Worm (Caenorhabditis elegans) whole organism, L2 larva: ENCODE measurements around the gene sel-11.

Experiments used
- R02D3.7 ChIP-seq: fragments of 150-350 bp; optimal IDR thresholded peaks from 2 replicates; lab custom pipeline; 2014; ENCODE audit warnings: missing biosample characterization, missing genetic modification characterization
- egl-27 ChIP-seq: sonication (generic microtip); optimal IDR thresholded peaks from 3 replicates; lab custom pipeline; 2017; ENCODE audit warnings: missing biosample characterization, missing genetic modification reagents, missing genetic modification characterization
- elt-1 ChIP-seq: fragments of 150-350 bp; optimal IDR thresholded peaks from 2 replicates; lab custom pipeline; 2014; ENCODE audit warnings: missing biosample characterization, missing genetic modification characterization
- mbf-1 ChIP-seq: sonication (generic microtip); optimal IDR thresholded peaks from 2 replicates; lab custom pipeline; 2017; ENCODE audit warnings: missing biosample characterization, missing genetic modification characterization
- nhr-237 ChIP-seq: fragments of 150-350 bp; optimal IDR thresholded peaks from 2 replicates; lab custom pipeline; 2014; ENCODE audit warnings: missing biosample characterization, missing genetic modification characterization
- nhr-77 ChIP-seq: fragments of 150-350 bp; optimal IDR thresholded peaks from 2 replicates; lab custom pipeline; 2014; ENCODE audit warnings: missing biosample characterization, missing genetic modification characterization
- unc-62 ChIP-seq: fragments of 150-350 bp; optimal IDR thresholded peaks from 2 replicates; lab custom pipeline; 2014; ENCODE audit warnings: missing biosample characterization, missing genetic modification reagents, missing genetic modification characterization

- TF ChIP-seq R02D3.7 (no peak), elt-1 (tag; lab: Kevin White, UChicago) (no peak), unc-62 (GFP tag; lab: Kevin White, UChicago) (no peak), mbf-1 (tag; lab: Kevin White, UChicago) (no peak), egl-27 (tag; lab: Kevin White, UChicago) (no peak), nhr-77 (tag; lab: Kevin White, UChicago) (no peak), nhr-237 (tag; lab: Kevin White, UChicago) (no peak)
Measured at ce11 chrV:11818786-11819185, 51.7 kb downstream of the sel-11 start.
